Fruit fly (Drosophila melanogaster) whole organism, adult: ENCODE results near the gene CG13081.
A peak's percentile ranks its signal among the peaks of the same experiment; 100 is the strongest.

Experiments used
- CG11617 ChIP-seq: fragments of 200-800 bp; sonication (Bioruptor generic); optimal IDR thresholded peaks from 2 replicates; lab custom pipeline; 2017; ENCODE audit warnings: mild to moderate bottlenecking, missing biosample characterization, missing genetic modification reagents, missing genetic modification characterization
- CG12768 ChIP-seq: fragments of 200-800 bp; sonication (Bioruptor generic); optimal IDR thresholded peaks from 2 replicates; lab custom pipeline; 2017; ENCODE audit warnings: missing biosample characterization, missing genetic modification characterization, mild to moderate bottlenecking, moderate library complexity, missing genetic modification reagents
- CG14711 ChIP-seq: fragments of 200-800 bp; sonication (Bioruptor generic); optimal IDR thresholded peaks from 2 replicates; lab custom pipeline; 2018; ENCODE audit warnings: missing biosample characterization, mild to moderate bottlenecking, missing genetic modification characterization, moderate library complexity
- CG1620 ChIP-seq: fragments of 200-800 bp; sonication (Bioruptor generic); optimal IDR thresholded peaks from 2 replicates; lab custom pipeline; 2016; ENCODE audit warnings: missing biosample characterization, missing genetic modification characterization
- CG33017 ChIP-seq: fragments of 200-800 bp; sonication (Bioruptor generic); optimal IDR thresholded peaks from 2 replicates; lab custom pipeline; 2018; ENCODE audit warnings: missing biosample characterization, mild to moderate bottlenecking, missing genetic modification characterization, moderate library complexity
- CG5204 ChIP-seq: fragments of 200-800 bp; sonication (Bioruptor generic); optimal IDR thresholded peaks from 2 replicates; lab custom pipeline; 2016; ENCODE audit warnings: missing biosample characterization, missing genetic modification characterization
- CG7045 ChIP-seq: fragments of 200-800 bp; sonication (Bioruptor generic); optimal IDR thresholded peaks from 2 replicates; lab custom pipeline; 2017; ENCODE audit warnings: missing biosample characterization, mild to moderate bottlenecking, missing genetic modification characterization
- CG7101 ChIP-seq: fragments of 200-800 bp; sonication (Bioruptor generic); optimal IDR thresholded peaks from 2 replicates; lab custom pipeline; 2018; ENCODE audit warnings: missing biosample characterization, mild to moderate bottlenecking, missing genetic modification characterization, moderate library complexity
- Clk ChIP-seq: fragments of 200-800 bp; sonication (Bioruptor generic); optimal IDR thresholded peaks from 2 replicates; lab custom pipeline; 2017; ENCODE audit warnings: missing biosample characterization, missing genetic modification characterization
- Crg-1 ChIP-seq: fragments of 200-800 bp; sonication (Bioruptor generic); optimal IDR thresholded peaks from 2 replicates; lab custom pipeline; 2016; ENCODE audit warnings: missing biosample characterization, missing genetic modification characterization
- Hr96 ChIP-seq: fragments of 200-800 bp; sonication (Bioruptor generic); optimal IDR thresholded peaks from 2 replicates; lab custom pipeline; 2016; ENCODE audit warnings: missing biosample characterization, missing genetic modification characterization
- Mnt ChIP-seq: fragments of 200-800 bp; sonication (Bioruptor generic); optimal IDR thresholded peaks from 2 replicates; lab custom pipeline; 2016; ENCODE audit warnings: missing biosample characterization, mild to moderate bottlenecking, missing genetic modification characterization
- bab1 ChIP-seq: fragments of 200-800 bp; sonication (Bioruptor generic); optimal IDR thresholded peaks from 3 replicates; lab custom pipeline; 2019; ENCODE audit warnings: missing biosample characterization, mild to moderate bottlenecking, missing genetic modification characterization, moderate library complexity
- cic ChIP-seq: fragments of 200-800 bp; sonication (Bioruptor generic); optimal IDR thresholded peaks from 2 replicates; lab custom pipeline; 2017; ENCODE audit warnings: missing biosample characterization, mild to moderate bottlenecking, missing genetic modification characterization, moderate library complexity
- cnc ChIP-seq, 2 experiments: fragments of >200 bp; optimal IDR thresholded peaks; 2 replicates each; lab custom pipeline; 2017
- kay ChIP-seq: fragments of 200-800 bp; sonication (Bioruptor generic); peaks from one replicate; lab custom pipeline; 2016; ENCODE audit warnings: missing biosample characterization, missing genetic modification characterization, borderline replicate concordance
- ovo ChIP-seq: fragments of 200-800 bp; sonication (Bioruptor generic); optimal IDR thresholded peaks from 2 replicates; lab custom pipeline; 2016; ENCODE audit warnings: missing biosample characterization, missing genetic modification characterization
- pad ChIP-seq: fragments of 200-800 bp; sonication (Bioruptor generic); optimal IDR thresholded peaks from 3 replicates; lab custom pipeline; 2017; ENCODE audit warnings: missing biosample characterization, missing genetic modification characterization, mild to moderate bottlenecking, moderate library complexity, missing genetic modification reagents
- tj ChIP-seq: fragments of 200-800 bp; sonication (Bioruptor generic); optimal IDR thresholded peaks from 3 replicates; lab custom pipeline; 2017; ENCODE audit warnings: missing biosample characterization, mild to moderate bottlenecking, missing genetic modification characterization, moderate library complexity
- toe ChIP-seq: fragments of 200-800 bp; sonication (Bioruptor generic); optimal IDR thresholded peaks from 2 replicates; lab custom pipeline; 2016; ENCODE audit warnings: missing biosample characterization, missing genetic modification characterization

CG13081 gene

dm6 chr2L:19512184-19512583 is 28.2 kb upstream of the CG13081 start:
- TF ChIP-seq CG7101 (tag; lab: Kevin White, UChicago) = no peak
- no peak for TF ChIP-seq Mnt (GFP tag; lab: Kevin White, UChicago)
- TF ChIP-seq CG5204 = no peak
- TF ChIP-seq tj = no peak
- TF ChIP-seq CG33017 (tag; lab: Kevin White, UChicago) = no peak
- no peak for TF ChIP-seq ovo (GFP tag; lab: Kevin White, UChicago)
- TF ChIP-seq cic (GFP tag; lab: Kevin White, UChicago) = no peak
- no peak for TF ChIP-seq Clk (GFP tag; lab: Kevin White, UChicago)
- TF ChIP-seq CG7045 (GFP tag; lab: Kevin White, UChicago) = no peak
- TF ChIP-seq bab1 (GFP tag; lab: Kevin White, UChicago) = no peak
- TF ChIP-seq CG12768 (GFP tag; lab: Kevin White, UChicago) = no peak
- no peak for TF ChIP-seq kay
- TF ChIP-seq CG11617 (GFP tag; lab: Kevin White, UChicago) = no peak
- no peak for TF ChIP-seq Hr96
- TF ChIP-seq Crg-1 (GFP tag; lab: Kevin White, UChicago) = no peak
- no peak for TF ChIP-seq CG1620 (GFP tag; lab: Kevin White, UChicago)

dm6 chr2L:19516062-19516461 is 24.3 kb upstream of the CG13081 start:
- no peak for TF ChIP-seq CG11617 (GFP tag; lab: Kevin White, UChicago)
- no peak for TF ChIP-seq bab1 (GFP tag; lab: Kevin White, UChicago)
- no peak for TF ChIP-seq CG7101 (tag; lab: Kevin White, UChicago)
- TF ChIP-seq CG1620 (GFP tag; lab: Kevin White, UChicago) = no peak
- no peak for TF ChIP-seq CG33017 (tag; lab: Kevin White, UChicago)
- no peak for TF ChIP-seq Hr96
- no peak for TF ChIP-seq ovo (GFP tag; lab: Kevin White, UChicago)
- TF ChIP-seq Clk (GFP tag; lab: Kevin White, UChicago) = no peak
- TF ChIP-seq Mnt (GFP tag; lab: Kevin White, UChicago) = no peak
- TF ChIP-seq cnc (optimal IDR thresholded peaks at IDR 0.05; lab: Kevin White, UChicago) = no peak
- no peak for TF ChIP-seq tj

dm6 chr2L:19517154-19517814 is 23.1 kb upstream of the CG13081 start, which contains the start of gene Hasp:
Gene Hasp (minus strand): TSS chr2L:19517204.
- TF ChIP-seq CG7045 (GFP tag; lab: Kevin White, UChicago) (peak; percentile 25), CG11617 (GFP tag; lab: Kevin White, UChicago) (no peak), CG5204 (peak; percentile 25), CG33017 (tag; lab: Kevin White, UChicago) (no peak), CG14711 (peak; percentile 8), Crg-1 (GFP tag; lab: Kevin White, UChicago) (no peak), Mnt (GFP tag; lab: Kevin White, UChicago) (no peak), CG12768 (GFP tag; lab: Kevin White, UChicago) (no peak)

DNA sequence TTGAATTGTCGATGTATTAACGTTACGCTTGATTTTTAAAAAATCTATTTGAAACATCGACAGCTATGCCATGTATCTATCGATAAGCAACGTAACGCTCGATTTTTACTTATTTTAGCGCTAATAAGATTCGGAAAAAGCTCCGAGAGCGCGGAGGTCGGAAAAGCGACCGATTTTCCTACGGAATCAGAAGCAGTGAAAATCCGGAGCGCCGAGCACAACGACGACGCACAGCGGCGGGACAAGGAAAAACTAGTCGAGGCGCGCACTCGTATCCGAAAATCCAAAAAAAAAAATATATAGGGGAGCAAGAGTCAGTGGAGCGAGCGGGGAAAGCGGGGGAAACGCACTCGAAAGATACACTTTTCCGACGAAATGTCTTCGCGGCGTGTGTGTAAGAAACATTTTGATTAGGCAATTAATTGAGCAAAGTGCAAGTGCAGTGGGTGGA is 21.7 kb upstream of the CG13081 start, which contains the start of gene CG10132:
CG10132 (plus strand) TSS at position 189 of the 451 bp plus-strand sequence.
- TF ChIP-seq CG7101 (tag; lab: Kevin White, UChicago) (no peak), Hr96 (no peak), CG14711 (no peak), CG11617 (GFP tag; lab: Kevin White, UChicago) (no peak), Clk (GFP tag; lab: Kevin White, UChicago) (no peak), toe (GFP tag; lab: Kevin White, UChicago) (no peak), bab1 (GFP tag; lab: Kevin White, UChicago) (no peak), ovo (GFP tag; lab: Kevin White, UChicago) (no peak), pad (GFP tag; lab: Kevin White, UChicago) (no peak), CG7045 (GFP tag; lab: Kevin White, UChicago) (no peak), cic (GFP tag; lab: Kevin White, UChicago) (no peak), cnc (optimal IDR thresholded peaks at IDR 0.05; lab: Kevin White, UChicago) (no peak), Crg-1 (GFP tag; lab: Kevin White, UChicago) (no peak), CG12768 (GFP tag; lab: Kevin White, UChicago) (no peak), CG5204 (no peak), CG33017 (tag; lab: Kevin White, UChicago) (no peak)

DNA sequence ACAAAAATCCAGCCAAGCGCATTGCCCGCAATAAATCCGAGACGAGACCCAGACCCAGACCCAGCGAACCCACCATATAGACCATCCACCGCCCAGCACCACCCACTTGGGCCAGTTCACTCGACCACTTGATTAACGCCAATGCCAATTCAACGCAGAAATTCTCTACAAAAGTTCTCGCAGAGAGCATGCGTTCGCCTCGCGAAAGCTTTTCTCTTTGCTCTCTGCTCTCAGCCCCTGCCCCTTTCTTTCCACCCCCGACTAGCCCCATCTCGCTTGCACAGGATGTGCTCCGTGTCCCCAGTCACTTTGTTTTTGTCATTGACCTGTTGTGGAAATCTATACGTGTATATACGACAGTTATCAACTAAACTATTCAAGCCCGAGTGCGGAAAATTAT is 20.8 kb upstream of the CG13081 start:
- TF ChIP-seq CG12768 (GFP tag; lab: Kevin White, UChicago) = peak; percentile 4
- TF ChIP-seq tj = no peak

- TF ChIP-seq kay (no peak), Crg-1 (GFP tag; lab: Kevin White, UChicago) (no peak), Mnt (GFP tag; lab: Kevin White, UChicago) (peak; percentile 12), tj (no peak), ovo (GFP tag; lab: Kevin White, UChicago) (no peak), CG33017 (tag; lab: Kevin White, UChicago) (no peak), CG7045 (GFP tag; lab: Kevin White, UChicago) (no peak), pad (GFP tag; lab: Kevin White, UChicago) (peak; percentile 19), CG7101 (tag; lab: Kevin White, UChicago) (peak; percentile 26), bab1 (GFP tag; lab: Kevin White, UChicago) (peak; percentile 60), CG12768 (GFP tag; lab: Kevin White, UChicago) (no peak), CG14711 (no peak), cnc (optimal IDR thresholded peaks at IDR 0.05; lab: Kevin White, UChicago) (no peak), CG1620 (GFP tag; lab: Kevin White, UChicago) (peak; percentile 30)
These were observed 14.1 kb upstream of the CG13081 start, which contains the start of the genes Dpm1 and CG10137 for dm6 chr2L:19526316-19526715. Gene Dpm1 (minus strand): TSS chr2L:19526368. Gene CG10137 (plus strand): TSS chr2L:19526686.
